Worm (Caenorhabditis elegans) whole organism, midembryonic: ENCODE measurements around the gene rps-23.

Experiments
- T22C8.4 ChIP-seq: fragments of 200-800 bp; sonication (Bioruptor generic); IDR thresholded peaks from 2 replicates; pipeline ENCODE4 v1.3.6; 2022; ENCODE audit warnings: missing genetic modification characterization, missing compliant biosample characterization
- cog-1 ChIP-seq: sonication (generic microtip); optimal IDR thresholded peaks from 2 replicates; lab custom pipeline; 2016; ENCODE audit warnings: missing genetic modification characterization, missing compliant biosample characterization
- flt-1 ChIP-seq: fragments of 200-800 bp; sonication (Bioruptor generic); IDR thresholded peaks from 2 replicates; pipeline ENCODE4 v1.3.6; 2022; ENCODE audit warnings: missing genetic modification characterization, missing compliant biosample characterization
- klf-2 ChIP-seq: fragments of 200-800 bp; sonication (Bioruptor generic); conservative IDR thresholded peaks from 2 replicates; pipeline ENCODE4 v1.3.6; 2022; ENCODE audit warnings: missing genetic modification reagents, missing genetic modification characterization, missing compliant biosample characterization
- med-1 ChIP-seq: sonication (generic microtip); optimal IDR thresholded peaks from 2 replicates; lab custom pipeline; 2017; ENCODE audit warnings: missing genetic modification characterization, mild to moderate bottlenecking, missing compliant biosample characterization, antibody characterized with exemption, missing genetic modification reagents; ENCODE audit not compliant: insufficient read depth
- ref-1 ChIP-seq: fragments of 200-800 bp; sonication (Bioruptor generic); conservative IDR thresholded peaks from 2 replicates; pipeline ENCODE4 v1.3.6; 2022; ENCODE audit warnings: missing genetic modification reagents, missing genetic modification characterization, missing compliant biosample characterization
- tab-1 ChIP-seq: fragments of 200-800 bp; sonication (Bioruptor generic); IDR thresholded peaks from 2 replicates; pipeline ENCODE4 v1.3.6; 2022; ENCODE audit warnings: missing genetic modification characterization, missing compliant biosample characterization
- ztf-23 ChIP-seq: fragments of 200-800 bp; sonication (Bioruptor generic); IDR thresholded peaks from 2 replicates; pipeline ENCODE4 v1.3.6; 2022; ENCODE audit warnings: missing genetic modification reagents, missing genetic modification characterization, missing compliant biosample characterization
- ztf-29 ChIP-seq: fragments of 200-800 bp; sonication (Bioruptor generic); IDR thresholded peaks from 2 replicates; pipeline ENCODE4 v1.3.6; 2022; ENCODE audit warnings: missing genetic modification reagents, missing genetic modification characterization, missing compliant biosample characterization

The rps-23 gene

DNA sequence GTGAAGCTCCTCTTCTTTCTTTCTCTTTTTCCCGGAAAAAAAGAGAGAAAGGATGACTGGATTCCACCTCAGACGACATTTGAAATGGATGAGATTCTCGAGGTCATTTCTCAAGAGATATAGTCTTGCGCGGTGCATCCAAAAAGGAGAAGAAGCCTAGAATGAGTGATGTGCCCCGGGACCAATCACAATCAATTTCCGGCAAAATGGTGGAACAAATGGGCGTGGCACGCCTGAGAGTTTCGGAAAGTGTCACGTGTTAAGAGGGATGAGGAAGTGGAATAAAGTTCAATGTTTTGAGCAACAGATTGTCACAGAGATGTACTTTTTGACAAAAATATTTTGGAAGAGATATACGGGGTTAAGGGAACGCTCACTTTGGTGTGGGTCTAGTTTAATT is 34.7 kb upstream of the rps-23 start:
- TF ChIP-seq flt-1 (no peak), ztf-29 (no peak), klf-2 (GFP tag; lab: Robert Waterston, UW) (no peak), tab-1 (GFP tag; lab: Robert Waterston, UW) (no peak), ref-1 (no peak), T22C8.4 (GFP tag; lab: Robert Waterston, UW) (no peak), ztf-23 (GFP tag; lab: Robert Waterston, UW) (no peak), cog-1 (tag; lab: Kevin White, UChicago) (no peak), med-1 (GFP tag; lab: Kevin White, UChicago) (no peak)

DNA sequence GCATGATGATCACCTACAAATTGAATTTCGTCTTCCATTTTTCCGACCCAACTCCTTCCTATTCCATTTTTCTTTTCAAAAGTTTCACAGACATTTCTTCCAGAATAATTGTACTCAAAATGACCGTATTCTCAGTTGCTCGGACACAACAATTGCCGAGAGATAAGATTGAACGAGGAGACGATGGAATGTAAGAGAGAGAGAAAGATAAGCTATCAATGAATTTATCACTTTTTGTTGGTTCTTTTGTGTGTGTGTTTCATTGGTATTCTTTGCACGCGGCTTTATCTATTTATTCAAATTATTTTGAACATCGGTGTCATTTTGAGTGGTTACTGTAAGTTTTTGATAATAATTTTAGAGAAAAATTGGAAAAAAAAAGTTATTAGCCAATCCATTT is 29.6 kb upstream of the rps-23 start, which contains the start of gene ugt-65:
Gene ugt-65 (plus strand): TSS at position 229 of the 400 bp plus-strand sequence.
- TF ChIP-seq cog-1 (tag; lab: Kevin White, UChicago) (no peak), klf-2 (GFP tag; lab: Robert Waterston, UW) (no peak), flt-1 (no peak), ztf-29 (no peak), T22C8.4 (GFP tag; lab: Robert Waterston, UW) (no peak), ref-1 (no peak), tab-1 (GFP tag; lab: Robert Waterston, UW) (no peak), med-1 (GFP tag; lab: Kevin White, UChicago) (no peak), ztf-23 (GFP tag; lab: Robert Waterston, UW) (no peak)

DNA sequence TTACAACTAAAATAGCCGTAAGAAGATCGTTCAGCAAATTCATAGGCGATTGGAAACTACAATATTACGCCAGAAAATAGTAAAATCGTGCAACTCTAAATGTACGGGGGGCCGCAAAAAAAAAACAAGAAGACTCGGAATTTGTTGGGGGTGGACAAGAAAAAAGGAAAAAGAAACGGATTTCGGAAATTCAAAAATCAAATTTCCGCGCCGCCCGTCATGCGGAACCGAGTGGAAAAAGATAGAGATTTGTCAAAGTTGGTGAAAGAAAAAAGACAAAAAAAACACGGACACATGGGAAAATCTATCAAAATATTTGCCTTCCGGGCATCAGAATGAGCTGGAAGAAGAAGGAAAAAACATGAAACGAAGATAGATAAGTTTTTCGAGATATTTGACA is 28.4 kb upstream of the rps-23 start:
- TF ChIP-seq ref-1 (no peak), T22C8.4 (GFP tag; lab: Robert Waterston, UW) (no peak), klf-2 (GFP tag; lab: Robert Waterston, UW) (no peak), tab-1 (GFP tag; lab: Robert Waterston, UW) (no peak), med-1 (GFP tag; lab: Kevin White, UChicago) (no peak), ztf-23 (GFP tag; lab: Robert Waterston, UW) (no peak), ztf-29 (no peak), flt-1 (no peak), cog-1 (tag; lab: Kevin White, UChicago) (no peak)

DNA sequence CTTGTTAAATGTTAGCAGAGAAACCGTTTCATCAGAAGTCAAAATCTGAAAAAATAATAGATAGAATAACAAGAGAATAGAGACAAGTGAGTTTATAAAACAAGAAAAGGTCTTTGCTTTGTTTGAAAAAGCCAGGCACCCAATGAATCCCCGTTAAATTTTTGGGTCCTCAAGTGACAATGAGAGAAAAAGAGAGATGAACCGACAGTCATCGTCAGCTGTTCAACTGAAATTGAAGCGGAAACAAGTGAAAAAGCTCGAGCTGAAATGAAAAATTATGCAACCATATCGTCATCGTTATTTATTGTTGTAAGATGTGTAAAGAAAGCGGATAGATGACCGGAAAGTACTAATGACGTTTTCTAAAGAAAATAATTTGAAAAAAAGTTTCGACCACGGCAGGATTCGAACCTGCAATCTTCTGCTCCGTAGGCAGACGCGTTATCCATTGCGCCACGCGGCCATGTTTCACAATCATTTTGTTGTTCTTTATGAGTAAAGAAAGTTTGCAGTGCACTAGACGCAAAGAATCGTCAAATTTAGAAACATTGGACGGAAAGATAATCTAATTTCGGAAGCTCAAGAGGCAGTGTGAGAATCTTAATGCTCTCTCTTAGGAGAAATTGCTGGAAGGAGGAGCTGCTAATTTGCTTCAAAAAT is 26.8 kb upstream of the rps-23 start, which contains the start of gene F08G5.3:
Gene F08G5.3 (minus strand): TSS at position 51 of the 660 bp plus-strand sequence.
- TF ChIP-seq ztf-29 (no peak), ztf-23 (GFP tag; lab: Robert Waterston, UW) (no peak), klf-2 (GFP tag; lab: Robert Waterston, UW) (no peak), cog-1 (tag; lab: Kevin White, UChicago) (no peak), flt-1 (peak; percentile 70), med-1 (GFP tag; lab: Kevin White, UChicago) (no peak), T22C8.4 (GFP tag; lab: Robert Waterston, UW) (no peak), tab-1 (GFP tag; lab: Robert Waterston, UW) (peak; percentile 76; the same call in 1 of the 2 replicates), ref-1 (no peak)

DNA sequence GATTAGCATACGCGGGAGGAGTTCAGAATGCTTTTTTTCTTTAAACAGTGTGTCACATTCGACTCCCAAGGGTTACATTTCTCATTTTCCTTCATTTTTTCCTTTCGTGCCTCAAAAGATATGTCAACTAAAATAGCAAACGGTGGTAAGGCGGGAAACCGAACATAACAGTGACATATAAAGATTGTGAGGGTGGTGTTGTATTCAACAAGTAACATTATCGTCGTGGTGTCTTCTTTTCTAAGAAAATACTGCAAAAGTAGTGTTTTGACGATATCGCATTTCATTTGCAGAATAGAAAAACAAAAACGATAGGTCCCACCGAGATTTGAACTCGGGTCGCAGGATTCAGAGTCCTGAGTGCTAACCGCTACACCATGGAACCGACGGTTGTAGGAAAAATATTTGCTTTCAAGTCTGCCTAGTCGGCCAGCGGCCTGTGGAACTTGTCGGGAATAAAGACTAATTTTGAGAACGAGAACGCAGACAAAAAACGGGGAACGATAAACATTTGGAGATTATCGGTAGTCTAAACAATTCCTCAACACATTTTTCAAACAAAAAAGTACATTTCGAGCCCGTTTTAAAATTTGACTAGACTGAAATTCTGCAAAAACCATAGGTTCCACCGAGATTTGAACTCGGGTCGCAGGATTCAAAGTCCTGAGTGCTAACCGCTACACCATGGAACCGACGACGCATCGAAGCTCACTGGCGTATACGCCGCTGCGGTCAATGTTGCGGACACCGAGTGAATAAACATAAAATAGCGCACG is 26.0 kb upstream of the rps-23 start:
- TF ChIP-seq ztf-23 (GFP tag; lab: Robert Waterston, UW) (0 out of 2 replicates have a peak, but pooled peaks have one; percentile 38), tab-1 (GFP tag; lab: Robert Waterston, UW) (peak; percentile 52; the same call in 1 of the 2 replicates), med-1 (GFP tag; lab: Kevin White, UChicago) (peak; percentile 23), flt-1 (peak; percentile 66), T22C8.4 (GFP tag; lab: Robert Waterston, UW) (peak; percentile 53; the same call in 1 of the 2 replicates), ref-1 (0 out of 2 replicates have a peak, but pooled peaks have one; percentile 5), cog-1 (tag; lab: Kevin White, UChicago) (no peak), ztf-29 (no peak), klf-2 (GFP tag; lab: Robert Waterston, UW) (no peak)

DNA sequence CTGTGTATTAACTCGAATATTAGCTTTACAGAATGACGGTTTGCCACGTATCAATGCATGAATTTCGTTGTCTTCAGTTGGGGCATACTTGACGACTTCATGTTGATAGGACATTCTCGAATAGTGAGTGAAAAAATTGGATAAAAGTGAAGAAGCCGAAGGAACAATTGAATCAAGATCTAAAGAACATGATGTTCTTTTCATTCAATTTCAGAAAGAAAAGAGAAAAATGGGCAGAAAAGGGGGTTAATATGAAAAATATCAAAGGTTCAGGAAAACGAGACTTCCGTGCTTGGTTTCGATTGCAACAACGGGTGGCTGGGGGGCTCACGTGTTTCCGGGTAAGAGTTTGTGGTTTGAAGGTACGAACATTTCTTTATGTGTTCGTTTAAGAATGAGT is 23.7 kb upstream of the rps-23 start:
- no peak for TF ChIP-seq tab-1 (GFP tag; lab: Robert Waterston, UW)
- TF ChIP-seq klf-2 (GFP tag; lab: Robert Waterston, UW), result no peak
- no peak for TF ChIP-seq flt-1
- no peak for TF ChIP-seq T22C8.4 (GFP tag; lab: Robert Waterston, UW)
- no peak for TF ChIP-seq ztf-29

DNA sequence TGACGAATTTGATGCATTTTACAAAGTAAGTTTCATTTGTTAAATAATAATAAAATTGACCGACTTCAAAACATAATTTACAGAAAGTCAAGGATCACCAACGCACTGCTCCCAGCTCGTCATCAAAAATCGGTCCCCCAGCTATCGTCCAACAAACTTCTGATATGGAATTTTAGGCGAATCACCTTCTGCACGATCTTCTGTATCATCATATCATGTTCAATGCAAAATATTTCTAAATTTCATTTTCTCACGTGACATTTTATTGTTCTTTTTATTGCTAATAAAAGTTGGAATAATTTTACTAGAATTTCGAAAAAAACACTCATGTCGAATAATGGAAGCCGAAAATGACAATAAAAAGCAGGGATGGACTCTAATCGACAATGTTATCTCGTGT is 19.3 kb upstream of the rps-23 start, which contains the start of gene acl-13:
Gene acl-13 (plus strand): TSS at position 301 of the 400 bp plus-strand sequence.
- TF ChIP-seq med-1 (GFP tag; lab: Kevin White, UChicago) (no peak), klf-2 (GFP tag; lab: Robert Waterston, UW) (no peak)

DNA sequence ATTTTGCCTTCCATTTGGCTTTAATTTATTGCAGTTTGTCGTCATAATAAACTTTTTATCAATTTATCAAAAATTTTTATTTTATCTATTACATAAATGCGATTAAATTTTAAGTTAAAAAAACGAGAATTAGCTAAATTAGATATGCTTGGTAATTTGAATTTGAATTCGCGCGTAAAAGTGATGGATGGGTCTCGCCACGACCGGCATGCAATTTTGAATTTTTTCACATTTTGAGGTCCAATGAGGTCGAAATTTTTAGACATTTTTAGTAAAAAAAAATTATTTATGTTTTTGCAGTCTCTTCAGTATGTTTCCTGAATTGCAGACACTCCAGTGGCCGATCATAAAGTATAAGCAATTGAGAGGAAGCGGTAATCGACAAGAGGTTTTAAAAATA is 17.8 kb upstream of the rps-23 start, which contains the start of gene dsb-1:
Gene dsb-1 (plus strand): TSS at position 301 of the 400 bp plus-strand sequence.
- TF ChIP-seq ref-1 (no peak), flt-1 (no peak), T22C8.4 (GFP tag; lab: Robert Waterston, UW) (no peak), ztf-29 (no peak)

DNA sequence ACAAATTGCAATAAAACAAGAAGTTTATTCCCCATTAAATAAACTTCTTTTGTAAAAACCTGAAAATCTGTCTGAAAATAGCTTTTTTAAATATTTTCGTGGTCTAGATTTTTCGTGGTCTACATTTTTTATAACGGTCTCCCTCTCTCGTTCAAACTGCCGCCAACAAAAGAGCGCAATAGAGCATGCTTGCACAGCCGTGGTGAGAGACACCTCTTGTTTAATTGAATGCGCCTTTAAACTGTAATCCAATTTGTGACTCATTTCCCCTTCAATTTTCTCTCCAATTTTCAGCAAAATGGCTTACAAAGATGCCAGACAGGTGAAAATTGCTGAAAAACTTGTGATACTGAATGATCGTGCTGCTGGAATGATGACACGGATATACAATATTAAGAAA is 13.3 kb upstream of the rps-23 start, which contains the start of gene gex-3:
Gene gex-3 (plus strand): TSS at position 295 of the 400 bp plus-strand sequence.
- TF ChIP-seq cog-1 (tag; lab: Kevin White, UChicago) (peak; percentile 47), ref-1 (no peak)
